Worm (Caenorhabditis elegans) whole organism, early embryonic: Measurements from ENCODE around the gene T13C5.3.

Experiments
- B0310.2 ChIP-seq: sonication (generic microtip); optimal IDR thresholded peaks from 2 replicates; lab custom pipeline; 2016; ENCODE audit warnings: mild to moderate bottlenecking, missing genetic modification characterization, missing compliant biosample characterization
- F13C5.2 ChIP-seq: sonication (generic microtip); optimal IDR thresholded peaks from 2 replicates; lab custom pipeline; 2017; ENCODE audit warnings: mild to moderate bottlenecking, missing genetic modification characterization, inconsistent platforms, missing compliant biosample characterization
- aly-1 ChIP-seq: sonication (generic microtip); optimal IDR thresholded peaks from 2 replicates; lab custom pipeline; 2016; ENCODE audit warnings: missing genetic modification characterization, missing compliant biosample characterization
- ama-1 ChIP-seq: fragments of 150-350 bp; optimal IDR thresholded peaks from 2 replicates; lab custom pipeline; 2014
- ceh-13 ChIP-seq: fragments of 200-800 bp; sonication (Bioruptor generic); optimal IDR thresholded peaks from 2 replicates; lab custom pipeline; 2018; ENCODE audit warnings: mild to moderate bottlenecking, missing genetic modification characterization, missing compliant biosample characterization
- ceh-36 ChIP-seq: sonication (generic microtip); optimal IDR thresholded peaks from 2 replicates; lab custom pipeline; 2016; ENCODE audit warnings: missing genetic modification characterization, inconsistent platforms, missing compliant biosample characterization
- ets-7 ChIP-seq: sonication (generic microtip); optimal IDR thresholded peaks from 2 replicates; lab custom pipeline; 2016; ENCODE audit warnings: missing genotype, missing genetic modification characterization, missing compliant biosample characterization
- flt-1 ChIP-seq: fragments of 200-800 bp; sonication (Bioruptor generic); IDR thresholded peaks from 2 replicates; pipeline ENCODE4 v1.3.6; 2022; ENCODE audit warnings: missing genetic modification characterization, missing compliant biosample characterization
- hmbx-1 ChIP-seq: sonication (generic microtip); optimal IDR thresholded peaks from 2 replicates; lab custom pipeline; 2016; ENCODE audit warnings: mild to moderate bottlenecking, missing genetic modification characterization, missing compliant biosample characterization
- hmg-4 ChIP-seq: fragments of 200-800 bp; sonication (Bioruptor generic); optimal IDR thresholded peaks from 2 replicates; lab custom pipeline; 2018; ENCODE audit warnings: mild to moderate bottlenecking, missing genetic modification characterization, missing compliant biosample characterization
- hnd-1 ChIP-seq: sonication (generic microtip); optimal IDR thresholded peaks from 2 replicates; lab custom pipeline; 2016; ENCODE audit warnings: missing genetic modification characterization, missing compliant biosample characterization
- pes-1 ChIP-seq: fragments of 200-800 bp; sonication (Bioruptor generic); IDR thresholded peaks from 2 replicates; pipeline ENCODE4 v1.3.6; 2022; ENCODE audit warnings: missing genetic modification reagents, missing genetic modification characterization, missing compliant biosample characterization
- scrt-1 ChIP-seq: fragments of 200-800 bp; sonication (Bioruptor generic); IDR thresholded peaks from 2 replicates; pipeline ENCODE4 v1.3.6; 2022; ENCODE audit warnings: missing genetic modification characterization, missing compliant biosample characterization
- sea-1 ChIP-seq: fragments of 200-800 bp; sonication (Bioruptor generic); conservative IDR thresholded peaks from 2 replicates; pipeline ENCODE4 v1.3.6; 2022; ENCODE audit warnings: missing genetic modification characterization, missing compliant biosample characterization
- tbx-11 ChIP-seq: fragments of 200-800 bp; sonication (Bioruptor generic); IDR thresholded peaks from 2 replicates; pipeline ENCODE4 v1.3.6; 2022; ENCODE audit warnings: missing genetic modification characterization, missing compliant biosample characterization
- tbx-37 ChIP-seq: fragments of 200-800 bp; sonication (Bioruptor generic); conservative IDR thresholded peaks from 2 replicates; pipeline ENCODE4 v1.3.6; 2022; ENCODE audit warnings: missing genetic modification reagents, missing genetic modification characterization, missing compliant biosample characterization
- tra-4 ChIP-seq: sonication (generic microtip); optimal IDR thresholded peaks from 2 replicates; lab custom pipeline; 2017; ENCODE audit warnings: missing genetic modification characterization, missing compliant biosample characterization

The T13C5.3 gene

ce11 chrX:6177944-6178566 lies at the start of gene T13C5.3, which contains the start of gene T25B2.4:
TSS of gene T13C5.3 (plus strand) at chrX:6178516.
TSS of gene T25B2.4 (plus strand) at chrX:6178244.
- no peak for TF ChIP-seq hmg-4 (GFP tag; lab: Kevin White, UChicago)
- TF ChIP-seq tra-4 (tag; lab: Kevin White, UChicago) = no peak
- no peak for TF ChIP-seq scrt-1
- TF ChIP-seq pes-1 = no peak
- no peak for TF ChIP-seq hmbx-1 (tag; lab: Kevin White, UChicago)
- TF ChIP-seq flt-1 (GFP tag; lab: Robert Waterston, UW) = no peak

ce11 chrX:6128773-6129172 lies 49.5 kb upstream of the T13C5.3 start:
- TF ChIP-seq B0310.2 (tag; lab: Kevin White, UChicago) (no peak), sea-1 (no peak), ama-1 (lab: Kevin White, UChicago) (no peak), ceh-36 (tag; lab: Kevin White, UChicago) (no peak), hmg-4 (GFP tag; lab: Kevin White, UChicago) (no peak), F13C5.2 (tag; lab: Kevin White, UChicago) (no peak), ets-7 (tag; lab: Kevin White, UChicago) (no peak), aly-1 (tag; lab: Kevin White, UChicago) (no peak), scrt-1 (no peak), hmbx-1 (tag; lab: Kevin White, UChicago) (no peak), hnd-1 (tag; lab: Kevin White, UChicago) (no peak), tra-4 (tag; lab: Kevin White, UChicago) (no peak), tbx-37 (no peak), flt-1 (GFP tag; lab: Robert Waterston, UW) (no peak), tbx-11 (GFP tag; lab: Robert Waterston, UW) (no peak), ceh-13 (GFP tag; lab: Kevin White, UChicago) (no peak)

ce11 chrX:6129277-6129676 lies 49.0 kb upstream of the T13C5.3 start:
- TF ChIP-seq ama-1 (lab: Kevin White, UChicago) (no peak), hmg-4 (GFP tag; lab: Kevin White, UChicago) (no peak), scrt-1 (no peak), hmbx-1 (tag; lab: Kevin White, UChicago) (no peak), hnd-1 (tag; lab: Kevin White, UChicago) (no peak), ceh-13 (GFP tag; lab: Kevin White, UChicago) (no peak), ceh-36 (tag; lab: Kevin White, UChicago) (no peak), B0310.2 (tag; lab: Kevin White, UChicago) (no peak), tra-4 (tag; lab: Kevin White, UChicago) (no peak), ets-7 (tag; lab: Kevin White, UChicago) (no peak)

ce11 chrX:6134423-6134822 lies 43.9 kb upstream of the T13C5.3 start:
- TF ChIP-seq flt-1 (GFP tag; lab: Robert Waterston, UW) = no peak
- peak; percentile 35 for TF ChIP-seq hmg-4 (GFP tag; lab: Kevin White, UChicago)
- peak; percentile 37 for TF ChIP-seq F13C5.2 (tag; lab: Kevin White, UChicago)
- TF ChIP-seq tra-4 (tag; lab: Kevin White, UChicago) = no peak
- no peak for TF ChIP-seq B0310.2 (tag; lab: Kevin White, UChicago)
- TF ChIP-seq ama-1 (lab: Kevin White, UChicago) = no peak
- no peak for TF ChIP-seq pes-1
- no peak for TF ChIP-seq ets-7 (tag; lab: Kevin White, UChicago)
- TF ChIP-seq ceh-36 (tag; lab: Kevin White, UChicago) = no peak
- no peak for TF ChIP-seq tbx-37
- no peak for TF ChIP-seq ceh-13 (GFP tag; lab: Kevin White, UChicago)
- TF ChIP-seq hmbx-1 (tag; lab: Kevin White, UChicago) = no peak
- TF ChIP-seq hnd-1 (tag; lab: Kevin White, UChicago) = no peak
- no peak for TF ChIP-seq scrt-1

- TF ChIP-seq ets-7 (tag; lab: Kevin White, UChicago) (no peak), aly-1 (tag; lab: Kevin White, UChicago) (no peak), tbx-37 (no peak), ceh-13 (GFP tag; lab: Kevin White, UChicago) (no peak), sea-1 (no peak), flt-1 (GFP tag; lab: Robert Waterston, UW) (no peak), hnd-1 (tag; lab: Kevin White, UChicago) (no peak), pes-1 (no peak), ceh-36 (tag; lab: Kevin White, UChicago) (no peak), ama-1 (lab: Kevin White, UChicago) (no peak), B0310.2 (tag; lab: Kevin White, UChicago) (no peak), scrt-1 (no peak), tbx-11 (GFP tag; lab: Robert Waterston, UW) (no peak), hmg-4 (GFP tag; lab: Kevin White, UChicago) (no peak), F13C5.2 (tag; lab: Kevin White, UChicago) (no peak), tra-4 (tag; lab: Kevin White, UChicago) (no peak), hmbx-1 (tag; lab: Kevin White, UChicago) (no peak)
These were observed 40.1 kb upstream of the T13C5.3 start, which contains the start of gene Y72A10A.1 for ce11 chrX:6138243-6138642. TSS of gene Y72A10A.1 (minus strand) at chrX:6138343.

ce11 chrX:6145921-6146320 lies 32.4 kb upstream of the T13C5.3 start:
- no peak for TF ChIP-seq ceh-13 (GFP tag; lab: Kevin White, UChicago)
- no peak for TF ChIP-seq flt-1 (GFP tag; lab: Robert Waterston, UW)
- no peak for TF ChIP-seq scrt-1
- no peak for TF ChIP-seq ama-1 (lab: Kevin White, UChicago)
- TF ChIP-seq aly-1 (tag; lab: Kevin White, UChicago) = no peak
- no peak for TF ChIP-seq tra-4 (tag; lab: Kevin White, UChicago)
- no peak for TF ChIP-seq hnd-1 (tag; lab: Kevin White, UChicago)
- TF ChIP-seq sea-1 = no peak
- TF ChIP-seq hmg-4 (GFP tag; lab: Kevin White, UChicago) = no peak
- TF ChIP-seq ceh-36 (tag; lab: Kevin White, UChicago) = no peak
- TF ChIP-seq F13C5.2 (tag; lab: Kevin White, UChicago) = no peak
- TF ChIP-seq ets-7 (tag; lab: Kevin White, UChicago) = no peak
- no peak for TF ChIP-seq B0310.2 (tag; lab: Kevin White, UChicago)
- TF ChIP-seq pes-1 = no peak
- TF ChIP-seq hmbx-1 (tag; lab: Kevin White, UChicago) = no peak
- no peak for TF ChIP-seq tbx-11 (GFP tag; lab: Robert Waterston, UW)
- no peak for TF ChIP-seq tbx-37
